Fruit fly (Drosophila melanogaster) Kc167 (cell line): ENCODE data around the gene unc-4.

Source experiments
- Myc ChIP-seq: fragments of >200 bp; optimal IDR thresholded peaks from 2 replicates; lab custom pipeline; 2017; ENCODE audit warnings: missing external identifiers
- Sin3A ChIP-seq: fragments of >200 bp; optimal IDR thresholded peaks from 2 replicates; lab custom pipeline; 2018; ENCODE audit warnings: missing external identifiers
- h ChIP-seq: fragments of >200 bp; optimal IDR thresholded peaks from 3 replicates; lab custom pipeline; 2018; ENCODE audit warnings: missing external identifiers
- insv ChIP-seq: fragments of >200 bp; optimal IDR thresholded peaks from 3 replicates; lab custom pipeline; 2018; ENCODE audit warnings: missing external identifiers
- psq ChIP-seq: fragments of >200 bp; optimal IDR thresholded peaks from 2 replicates; lab custom pipeline; 2017; ENCODE audit warnings: missing external identifiers
- ttk ChIP-seq: sonication (Bioruptor generic); optimal IDR thresholded peaks from 2 replicates; lab custom pipeline; 2017; ENCODE audit warnings: missing external identifiers

The unc-4 gene

DNA sequence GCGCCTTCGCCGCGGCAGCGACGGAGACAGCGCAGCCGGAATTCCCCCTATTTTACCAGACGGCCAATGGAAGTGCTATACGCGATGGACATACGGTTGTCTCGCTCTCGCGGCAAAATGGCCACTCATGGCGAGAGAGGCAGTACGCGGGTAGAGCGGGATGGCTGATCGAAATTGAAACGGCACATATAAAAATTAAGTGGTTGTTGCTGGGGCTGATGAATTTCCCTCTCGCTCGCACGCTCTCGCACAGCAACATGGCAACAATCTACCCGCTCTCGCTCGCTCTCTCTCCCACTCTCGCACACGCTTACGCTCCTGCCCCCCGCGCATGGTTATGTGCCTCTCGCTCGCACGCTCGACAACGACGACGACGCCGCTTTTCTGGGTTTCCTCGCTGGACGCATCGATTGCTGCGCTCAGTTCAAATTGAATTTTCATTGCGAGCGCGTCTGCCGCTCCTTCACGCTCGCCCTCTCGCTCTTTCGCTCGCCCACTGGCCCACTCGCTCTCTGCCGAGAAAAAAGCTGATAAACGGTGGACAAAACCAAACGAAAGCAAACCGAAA lies at the start of gene unc-4:
TSS of gene unc-4 (plus strand) at position 440 of the 568 bp plus-strand sequence.
- no peak for TF ChIP-seq psq (lab: Kevin White, UChicago)

DNA sequence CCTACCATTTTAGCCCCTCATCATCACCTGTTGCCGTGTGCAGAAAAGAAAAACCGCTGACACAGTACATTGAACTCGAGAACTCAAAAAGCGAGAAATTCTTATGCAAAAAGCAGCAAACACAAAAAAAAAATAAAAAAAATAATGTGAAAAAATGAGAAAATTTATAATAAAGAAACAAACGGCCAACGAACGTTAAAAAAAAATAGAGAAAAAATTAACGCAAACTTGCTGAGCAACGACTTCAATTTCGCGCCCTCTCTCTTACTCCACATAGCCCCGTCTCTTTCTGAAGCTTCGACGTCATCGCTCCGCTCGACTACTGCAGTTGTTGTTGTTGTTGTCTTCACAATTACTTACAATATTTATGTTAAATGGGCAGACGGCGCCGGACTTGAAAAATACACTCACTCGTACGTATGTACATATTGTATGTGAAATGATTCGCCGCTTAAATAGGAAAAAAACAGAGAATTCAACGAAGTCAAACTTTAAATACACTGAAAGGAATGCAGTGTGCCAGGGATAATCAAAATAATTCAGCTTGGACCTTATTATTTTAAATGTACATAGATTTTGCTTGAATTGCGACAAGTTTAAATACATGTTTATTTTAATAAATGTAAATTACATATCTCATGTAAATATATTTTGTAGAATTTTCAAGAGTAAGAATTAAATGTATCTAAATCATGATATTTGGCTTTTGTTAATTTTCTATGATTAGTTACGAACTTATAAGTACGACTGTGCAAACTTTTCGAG lies 49.3 kb upstream of the unc-4 start:
- TF ChIP-seq psq (lab: Kevin White, UChicago) (no peak), Sin3A (no peak), insv (lab: Kevin White, UChicago) (no peak), ttk (lab: Kevin White, UChicago) (no peak), h (lab: Kevin White, UChicago) (no peak), Myc (no peak)

DNA sequence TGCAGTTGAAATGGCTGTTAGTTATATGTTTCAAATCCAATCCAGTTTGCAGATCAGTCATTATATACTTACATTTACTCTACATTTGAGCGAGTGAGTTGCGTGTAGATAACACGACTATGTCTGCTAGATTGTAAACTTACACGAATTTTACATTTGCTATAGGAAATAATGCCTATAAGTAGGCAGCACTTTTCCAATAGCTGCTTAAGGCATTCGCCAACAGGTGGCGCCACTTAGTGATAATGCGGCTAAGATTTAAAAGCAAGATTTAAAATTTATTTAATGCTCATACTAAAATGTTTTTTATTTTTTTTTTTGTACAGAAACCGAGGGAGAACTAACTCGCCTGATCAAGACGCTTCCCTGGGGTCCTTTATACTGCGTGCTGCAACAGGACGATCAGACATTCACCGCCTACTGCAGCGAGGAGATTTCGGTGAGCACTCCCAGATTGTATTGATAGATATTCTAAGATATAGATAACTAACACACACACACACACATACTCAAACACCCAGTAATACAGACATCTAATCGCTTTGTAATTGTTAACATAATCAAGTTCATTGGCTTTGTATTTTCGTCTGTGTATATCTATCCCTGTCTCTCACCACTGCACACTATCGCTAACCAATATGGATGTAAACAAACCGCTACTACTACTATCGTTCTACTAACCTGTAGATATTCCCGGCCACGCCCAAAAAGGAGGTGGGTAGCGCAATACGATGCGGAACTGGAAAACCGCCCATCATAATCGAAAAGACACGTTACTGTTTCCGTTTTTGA lies 47.9 kb upstream of the unc-4 start:
- TF ChIP-seq Myc (no peak), insv (lab: Kevin White, UChicago) (no peak), psq (lab: Kevin White, UChicago) (no peak)

DNA sequence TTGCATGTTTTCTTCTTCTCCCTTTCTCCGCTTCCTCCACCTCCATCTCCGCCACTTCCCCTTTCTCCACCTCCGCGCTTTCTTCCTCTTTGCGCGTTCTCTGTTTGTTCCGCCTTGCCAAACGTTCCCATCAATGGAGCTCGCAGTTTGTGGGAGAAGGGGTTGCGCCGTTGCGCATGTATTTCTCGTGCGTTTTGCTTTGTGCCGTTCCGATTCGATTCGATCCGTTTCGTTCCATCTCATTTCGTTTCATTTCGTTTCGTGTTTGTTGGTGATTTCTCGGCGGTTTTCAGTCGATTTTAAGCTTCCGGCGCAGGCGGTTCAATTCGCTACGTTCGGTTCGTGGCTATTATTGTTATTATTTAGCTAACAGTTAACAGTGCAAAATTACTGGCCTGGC lies 45.5 kb upstream of the unc-4 start:
- no peak for TF ChIP-seq h (lab: Kevin White, UChicago)
- no peak for TF ChIP-seq ttk (lab: Kevin White, UChicago)
- TF ChIP-seq Myc, result no peak

DNA sequence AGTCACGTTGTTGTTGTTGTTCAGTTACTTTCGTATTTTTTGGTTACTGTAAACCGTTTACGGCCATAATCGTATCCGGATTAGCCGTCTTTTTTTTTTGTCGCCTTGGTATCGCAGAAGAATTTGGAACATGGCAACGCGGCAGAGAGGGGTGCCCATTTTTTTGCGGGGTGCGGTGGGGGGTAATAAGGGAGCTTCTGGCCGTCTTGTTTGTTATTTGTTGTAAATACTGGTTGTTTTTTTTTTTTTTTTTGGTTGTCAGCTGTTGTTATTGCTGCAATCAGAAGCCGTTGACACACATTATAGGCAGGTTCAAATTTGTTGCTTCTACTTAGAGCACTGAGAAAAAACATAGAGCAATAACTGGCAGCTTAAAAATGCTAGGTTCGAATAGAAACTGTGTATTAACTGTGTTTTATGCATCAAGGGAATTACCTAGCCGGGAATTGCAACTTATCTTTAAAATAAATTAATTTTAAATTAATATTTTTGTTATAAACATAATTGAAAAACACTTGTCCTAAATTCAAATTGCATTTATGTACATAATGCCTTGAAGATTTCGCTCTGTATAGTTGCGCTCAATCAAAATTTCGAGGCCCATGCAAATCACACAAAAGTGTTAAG lies 44.0 kb upstream of the unc-4 start:
- no peak for TF ChIP-seq h (lab: Kevin White, UChicago)
- no peak for TF ChIP-seq Myc
- no peak for TF ChIP-seq ttk (lab: Kevin White, UChicago)
- TF ChIP-seq psq (lab: Kevin White, UChicago), result no peak
- no peak for TF ChIP-seq Sin3A
- TF ChIP-seq insv (lab: Kevin White, UChicago), result no peak

DNA sequence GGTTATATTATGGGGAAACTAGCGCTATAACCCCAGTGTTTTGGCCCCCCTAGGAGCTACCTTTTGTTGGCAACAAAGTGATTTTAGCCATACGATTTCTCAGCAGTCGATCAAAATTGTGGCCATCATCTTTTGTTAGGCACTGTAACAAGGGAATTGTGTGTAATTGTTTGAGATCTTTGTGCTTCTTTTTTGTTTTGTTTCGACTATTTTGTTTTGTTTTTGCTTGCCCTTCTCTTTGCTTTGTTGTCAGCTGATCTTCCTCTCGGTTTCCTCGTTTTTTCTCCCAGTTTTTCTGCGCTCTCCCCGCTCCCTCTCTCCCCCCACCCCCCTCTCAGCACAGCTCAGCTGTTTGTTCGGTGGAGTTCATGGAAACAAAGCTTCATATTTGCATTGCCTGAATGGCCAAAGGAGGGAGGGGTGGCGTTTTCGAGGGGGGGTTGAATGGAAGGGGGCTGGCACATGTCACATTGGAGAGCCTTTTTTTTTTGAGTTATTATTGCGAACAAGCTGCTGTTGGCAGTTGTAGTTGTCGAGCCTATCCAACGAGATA lies 42.4 kb upstream of the unc-4 start:
- TF ChIP-seq psq (lab: Kevin White, UChicago) (no peak), ttk (lab: Kevin White, UChicago) (no peak), h (lab: Kevin White, UChicago) (no peak), insv (lab: Kevin White, UChicago) (no peak), Myc (no peak), Sin3A (no peak)

DNA sequence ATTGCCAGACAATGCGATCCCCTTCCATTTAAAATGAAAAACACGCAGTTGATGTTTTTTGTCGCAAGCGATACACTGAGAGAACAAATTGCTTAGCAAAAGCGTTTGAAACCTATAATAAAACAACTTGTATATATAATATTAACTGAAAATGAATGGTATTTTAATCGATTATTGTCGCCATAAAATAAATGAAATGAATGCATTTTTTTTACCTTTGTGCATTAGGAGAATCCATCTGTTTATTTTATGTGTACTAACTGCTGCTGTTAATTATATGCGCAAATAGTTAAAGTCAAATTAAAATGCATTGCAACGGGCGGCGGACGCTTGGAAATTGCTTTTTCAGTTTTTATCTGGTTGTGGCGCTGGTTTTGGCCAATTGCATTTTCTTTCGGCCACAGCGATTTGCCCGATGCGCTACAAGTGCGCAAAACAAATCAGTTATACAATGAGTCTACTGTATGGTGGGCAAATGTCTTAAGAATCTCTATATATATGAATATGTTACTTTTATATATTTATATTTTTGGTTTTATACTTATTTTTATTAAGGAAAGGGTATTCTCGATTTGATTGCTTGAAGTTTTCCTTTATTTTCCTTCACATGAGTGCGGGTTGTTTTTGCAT lies 41.7 kb upstream of the unc-4 start:
- TF ChIP-seq ttk (lab: Kevin White, UChicago) (no peak), Sin3A (no peak), insv (lab: Kevin White, UChicago) (no peak), Myc (no peak), h (lab: Kevin White, UChicago) (no peak), psq (lab: Kevin White, UChicago) (no peak)

DNA sequence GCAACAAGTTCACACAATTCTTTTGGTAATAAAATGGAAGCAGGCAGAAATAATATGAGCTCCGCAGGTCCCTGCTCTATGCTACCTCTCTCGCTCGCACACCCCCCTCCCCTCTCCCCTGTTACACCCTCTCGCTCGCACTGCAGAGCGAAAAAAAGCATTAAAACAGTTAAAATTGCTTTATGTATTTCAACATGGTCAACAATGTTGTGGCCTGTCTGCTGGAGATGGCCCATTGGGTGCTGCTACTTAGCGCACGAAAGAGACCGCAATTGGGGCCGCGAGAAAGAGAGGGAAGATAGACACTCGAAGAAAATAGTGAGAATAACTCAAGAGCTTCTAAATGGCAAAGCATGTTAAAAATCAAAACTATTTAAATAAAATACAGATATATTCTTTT lies 40.0 kb upstream of the unc-4 start:
- TF ChIP-seq Sin3A (no peak), Myc (no peak), psq (lab: Kevin White, UChicago) (no peak), ttk (lab: Kevin White, UChicago) (no peak), h (lab: Kevin White, UChicago) (no peak), insv (lab: Kevin White, UChicago) (no peak)

DNA sequence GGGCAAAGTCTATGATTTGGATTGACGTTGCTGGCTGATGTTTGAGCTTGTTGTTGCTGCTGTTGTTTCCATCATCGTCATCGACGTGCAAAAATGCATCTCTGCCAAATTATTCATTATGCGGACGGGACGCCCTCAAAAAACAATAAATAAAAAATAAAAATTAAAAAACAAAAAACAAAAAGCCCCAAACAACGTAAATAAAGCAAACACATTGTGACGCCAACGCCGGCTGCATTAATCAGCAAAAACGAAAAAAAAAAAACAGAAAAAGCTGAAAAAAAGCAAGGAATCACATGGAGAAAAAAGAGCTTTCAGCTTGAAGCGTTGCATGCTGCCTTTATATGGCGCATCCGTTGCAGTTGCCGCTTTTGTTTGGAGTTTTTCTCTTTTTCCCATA lies 36.3 kb upstream of the unc-4 start:
- no peak for TF ChIP-seq Sin3A
- TF ChIP-seq Myc, result no peak
- no peak for TF ChIP-seq insv (lab: Kevin White, UChicago)
- no peak for TF ChIP-seq h (lab: Kevin White, UChicago)
- no peak for TF ChIP-seq ttk (lab: Kevin White, UChicago)
- no peak for TF ChIP-seq psq (lab: Kevin White, UChicago)

DNA sequence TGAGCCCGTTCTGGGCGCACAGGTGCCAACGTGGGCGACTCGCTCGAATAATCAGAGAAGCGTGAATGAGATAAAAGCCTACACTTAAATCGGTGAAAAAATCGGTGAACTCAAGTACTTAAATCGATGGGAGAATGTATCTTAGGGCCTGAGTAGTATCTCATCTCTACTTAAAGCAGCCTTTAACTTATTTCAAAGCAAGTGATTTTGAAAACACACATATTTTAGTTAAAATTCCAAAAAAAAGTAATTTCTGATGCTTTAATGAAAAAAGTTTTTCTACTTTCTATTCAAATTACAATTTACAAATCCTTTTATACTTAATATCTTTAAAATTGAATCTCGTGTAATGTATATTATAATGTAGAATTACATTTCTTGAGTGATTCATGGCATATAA lies 35.7 kb upstream of the unc-4 start:
- TF ChIP-seq Myc, result no peak

DNA sequence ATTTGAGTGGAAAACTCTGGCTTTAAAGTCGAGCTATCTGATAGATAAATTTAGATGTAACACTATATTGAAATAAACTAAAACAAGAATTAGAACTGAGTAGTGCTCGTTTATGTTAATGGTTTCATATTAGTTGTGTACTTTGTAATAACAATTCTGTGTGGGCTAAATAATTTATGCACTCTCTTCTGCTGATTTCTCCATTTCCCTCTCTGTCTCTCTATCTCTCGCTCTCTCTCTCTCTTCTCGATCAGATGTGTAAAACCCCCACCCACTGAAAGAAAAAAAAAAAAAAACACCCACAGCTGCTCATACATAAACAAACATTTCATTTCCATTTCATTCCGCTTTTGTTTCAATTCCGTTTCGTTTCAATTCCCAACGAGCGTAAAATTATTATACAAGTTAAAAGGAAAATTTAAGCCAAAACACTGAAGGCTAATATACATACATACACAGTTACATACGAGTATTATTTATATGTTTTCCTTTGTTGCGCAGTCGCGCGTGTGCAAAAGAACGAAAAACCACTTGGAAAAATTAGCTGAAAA lies 34.6 kb upstream of the unc-4 start:
- TF ChIP-seq Myc, result no peak
- no peak for TF ChIP-seq Sin3A
- TF ChIP-seq h (lab: Kevin White, UChicago), result no peak
